Fruit fly (Drosophila melanogaster) whole organism, pupa: ENCODE results near the gene CG31029.

Source experiments
- CG12605 ChIP-seq: fragments of 200-800 bp; sonication (Bioruptor generic); IDR thresholded peaks from 2 replicates; pipeline ENCODE4 v1.3.6; 2022; ENCODE audit warnings: missing biosample characterization, missing genetic modification characterization
- CG13204 ChIP-seq: fragments of 200-800 bp; sonication (Bioruptor generic); optimal IDR thresholded peaks from 2 replicates; lab custom pipeline; 2018; ENCODE audit warnings: missing biosample characterization, mild to moderate bottlenecking, missing genetic modification characterization, moderate library complexity
- CG14655 ChIP-seq: fragments of 200-800 bp; sonication (Bioruptor generic); optimal IDR thresholded peaks from 3 replicates; lab custom pipeline; 2017; ENCODE audit warnings: mild to moderate bottlenecking, missing biosample characterization, missing genetic modification reagents, missing genetic modification characterization
- CG17806 ChIP-seq: fragments of 200-800 bp; sonication (Bioruptor generic); optimal IDR thresholded peaks from 2 replicates; lab custom pipeline; 2018; ENCODE audit warnings: missing biosample characterization, mild to moderate bottlenecking, missing genetic modification characterization, moderate library complexity
- CG32121 ChIP-seq: fragments of 200-800 bp; sonication (Bioruptor generic); IDR thresholded peaks from 2 replicates; pipeline ENCODE4 v1.3.6; 2022; ENCODE audit warnings: missing biosample characterization, missing genetic modification characterization
- CG8159 ChIP-seq: fragments of 200-800 bp; sonication (Bioruptor generic); optimal IDR thresholded peaks from 3 replicates; lab custom pipeline; 2018; ENCODE audit warnings: missing biosample characterization, mild to moderate bottlenecking, missing genetic modification characterization, moderate library complexity
- D1 ChIP-seq: fragments of 200-800 bp; sonication (Bioruptor generic); optimal IDR thresholded peaks from 2 replicates; lab custom pipeline; 2018; ENCODE audit warnings: missing biosample characterization, mild to moderate bottlenecking, missing genetic modification characterization, moderate library complexity
- Pif1B ChIP-seq: fragments of 200-800 bp; sonication (Bioruptor generic); optimal IDR thresholded peaks from 3 replicates; lab custom pipeline; 2016; ENCODE audit warnings: missing biosample characterization, missing genetic modification characterization
- Snoo ChIP-seq: fragments of 200-800 bp; sonication (Bioruptor generic); optimal IDR thresholded peaks from 3 replicates; lab custom pipeline; 2017; ENCODE audit warnings: missing biosample characterization, mild to moderate bottlenecking, missing genetic modification characterization, inconsistent platforms
- fd96Ca ChIP-seq: fragments of 200-800 bp; sonication (Bioruptor generic); IDR thresholded peaks from 3 replicates; pipeline ENCODE4 v1.3.6; 2022; ENCODE audit warnings: missing biosample characterization, missing genetic modification characterization
- gl ChIP-seq: fragments of 200-800 bp; sonication (Bioruptor generic); optimal IDR thresholded peaks from 2 replicates; lab custom pipeline; 2018; ENCODE audit warnings: missing biosample characterization, mild to moderate bottlenecking, missing genetic modification characterization
- rn ChIP-seq: fragments of 200-800 bp; sonication (Bioruptor generic); IDR thresholded peaks from 2 replicates; pipeline ENCODE4 v1.3.6; 2022; ENCODE audit warnings: missing biosample characterization, missing genetic modification characterization

- no peak for TF ChIP-seq gl (tag; lab: Kevin White, UChicago)
- no peak for TF ChIP-seq CG8159 (tag; lab: Kevin White, UChicago)
- no peak for TF ChIP-seq CG17806 (tag; lab: Kevin White, UChicago)
- no peak for TF ChIP-seq CG14655 (GFP tag; lab: Kevin White, UChicago)
- TF ChIP-seq CG32121 (GFP tag; lab: Robert Waterston, UW): no peak
- no peak for TF ChIP-seq fd96Ca
- no peak for TF ChIP-seq rn (GFP tag; lab: Robert Waterston, UW)
- no peak for TF ChIP-seq CG12605 (GFP tag; lab: Robert Waterston, UW)
- TF ChIP-seq CG13204 (GFP tag; lab: Kevin White, UChicago): no peak
- no peak for TF ChIP-seq D1
- no peak for TF ChIP-seq Pif1B
- no peak for TF ChIP-seq Snoo
Observed at dm6 chr3R:30107718-30108117, 24.5 kb downstream of the CG31029 start.
